Worm (Caenorhabditis elegans): ENCODE measurements around the gene sulp-3.

Gene sulp-3

DNA sequence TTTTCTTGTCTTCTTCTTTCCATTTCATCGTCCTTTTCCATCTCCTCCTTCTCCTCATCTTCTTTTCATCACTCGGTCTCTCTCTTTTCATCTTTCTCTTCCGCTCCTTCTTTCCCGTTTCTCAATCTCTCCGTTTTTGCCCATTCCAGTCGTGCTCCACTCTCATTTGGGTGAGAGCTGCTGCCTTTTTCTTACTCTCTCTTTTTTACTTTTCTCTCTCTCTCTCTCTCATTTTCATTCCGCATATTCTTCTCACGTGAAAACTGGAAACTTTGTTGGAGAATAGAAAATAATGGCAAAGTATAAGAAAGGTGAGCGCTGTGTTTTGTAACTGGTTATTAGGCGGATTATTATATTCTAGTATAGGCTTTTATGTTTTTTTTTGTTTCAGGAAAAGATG is 29.9 kb downstream of the sulp-3 start, which contains the start of gene tbc-18 (continued):
- TF ChIP-seq jun-1 (tag; optimal IDR thresholded peaks at IDR 0.05) (no peak), fkh-10 (GFP tag; optimal IDR thresholded peaks at IDR 0.05) (peak; percentile 68), ctbp-1 (GFP tag; IDR thresholded peaks at IDR 0.05) (0 out of 2 replicates have a peak, but pooled peaks have one; percentile 23), mdl-1 (tag; optimal IDR thresholded peaks at IDR 0.05) (peak in 1 of 2 experiments; percentile 39), zip-11 (GFP tag; IDR thresholded peaks at IDR 0.05) (no peak), dmd-6 (GFP tag; IDR thresholded peaks at IDR 0.05) (peak; percentile 38; the same call in 1 of the 2 replicates), ztf-11 (tag; optimal IDR thresholded peaks at IDR 0.05) (no peak), mes-2 (tag; optimal IDR thresholded peaks at IDR 0.05; ENCODE audit: poor library complexity, severe bottlenecking) (peak; percentile 40), aha-1 (tag) (peak; percentile 79), unc-62 (GFP tag; optimal IDR thresholded peaks at IDR 0.05 in 1 of 2) (peak in 1 of 2 experiments; percentile 24), unc-62 (tag; optimal IDR thresholded peaks at IDR 0.05) (no peak), lin-15B (tag; optimal IDR thresholded peaks at IDR 0.05) (no peak), tag-97 (GFP tag; IDR thresholded peaks at IDR 0.05) (no peak), zfp-2 (tag; optimal IDR thresholded peaks at IDR 0.05) (no peak), madf-5 (GFP tag; IDR thresholded peaks at IDR 0.05) (no peak), nhr-76 (tag; optimal IDR thresholded peaks at IDR 0.05) (no peak), ceh-20 (GFP tag; IDR thresholded peaks at IDR 0.05) (no peak), snpc-4 (tag; optimal IDR thresholded peaks at IDR 0.05) (no peak), lin-29 (GFP tag; IDR thresholded peaks at IDR 0.05) (no peak), Y48G9A.11 (GFP tag; IDR thresholded peaks at IDR 0.05) (no peak), F26F4.8 (GFP tag; conservative IDR thresholded peaks at IDR 0.05) (no peak), F37D6.2 (tag; optimal IDR thresholded peaks at IDR 0.05) (no peak), aly-2 (tag; optimal IDR thresholded peaks at IDR 0.05) (no peak), dmd-8 (GFP tag; IDR thresholded peaks at IDR 0.05) (no peak), ZK546.5 (tag; optimal IDR thresholded peaks at IDR 0.05) (no peak), attf-4 (tag; optimal IDR thresholded peaks at IDR 0.05) (no peak), daf-19 (GFP tag; conservative IDR thresholded peaks at IDR 0.05) (no peak), nhr-6 (tag; optimal IDR thresholded peaks at IDR 0.05) (no peak), madf-9 (GFP tag; conservative IDR thresholded peaks at IDR 0.05) (no peak), ZK337.2 (GFP tag; IDR thresholded peaks at IDR 0.05) (no peak), skn-1 (tag; optimal IDR thresholded peaks at IDR 0.05) (no peak), vab-7 (GFP tag; IDR thresholded peaks at IDR 0.05) (no peak), nhr-102 (tag; optimal IDR thresholded peaks at IDR 0.05) (no peak), saeg-2 (GFP tag; IDR thresholded peaks at IDR 0.05) (no peak), php-3 (GFP tag; IDR thresholded peaks at IDR 0.05) (no peak), tra-1 (GFP tag; IDR thresholded peaks at IDR 0.05) (no peak), hlh-11 (tag; optimal IDR thresholded peaks at IDR 0.05) (peak; percentile 21), snpc-1.2 (GFP tag; IDR thresholded peaks at IDR 0.05) (no peak), ama-1 (optimal IDR thresholded peaks at IDR 0.05) (no peak), ces-1 (GFP tag; optimal IDR thresholded peaks at IDR 0.05) (peak; percentile 0), nhr-111 (GFP tag; optimal IDR thresholded peaks at IDR 0.05) (no peak), zfp-3 (GFP tag; conservative IDR thresholded peaks at IDR 0.05) (no peak), dmd-9 (GFP tag; IDR thresholded peaks at IDR 0.05) (no peak), hmg-1.1 (GFP tag; IDR thresholded peaks at IDR 0.05) (peak; percentile 57; the same call in 1 of the 2 replicates), nhr-41 (GFP tag; IDR thresholded peaks at IDR 0.05) (no peak), lim-7 (GFP tag; IDR thresholded peaks at IDR 0.05) (no peak), set-16 (GFP tag; IDR thresholded peaks at IDR 0.05) (no peak; the same call in 1 of the 2 replicates), lin-39 (tag; optimal IDR thresholded peaks at IDR 0.05) (no peak), ztf-7 (tag; optimal IDR thresholded peaks at IDR 0.05) (no peak), nhr-28 (tag; optimal IDR thresholded peaks at IDR 0.05) (no peak), T26A8.4 (GFP tag; IDR thresholded peaks at IDR 0.05) (no peak), mep-1 (tag; optimal IDR thresholded peaks at IDR 0.05) (peak; percentile 67), spr-1 (tag; optimal IDR thresholded peaks at IDR 0.05) (no peak), unc-39 (tag; optimal IDR thresholded peaks at IDR 0.05) (no peak)
